Worm (Caenorhabditis elegans) whole organism, midembryonic: Measurements from ENCODE around the gene C05B5.17.

ENCODE experiments used
- cog-1 ChIP-seq: sonication (generic microtip); optimal IDR thresholded peaks from 2 replicates; lab custom pipeline; 2016; ENCODE audit warnings: missing genetic modification characterization, missing compliant biosample characterization
- flt-1 ChIP-seq: fragments of 200-800 bp; sonication (Bioruptor generic); IDR thresholded peaks from 2 replicates; pipeline ENCODE4 v1.3.6; 2022; ENCODE audit warnings: missing genetic modification characterization, missing compliant biosample characterization
- klf-2 ChIP-seq: fragments of 200-800 bp; sonication (Bioruptor generic); conservative IDR thresholded peaks from 2 replicates; pipeline ENCODE4 v1.3.6; 2022; ENCODE audit warnings: missing genetic modification reagents, missing genetic modification characterization, missing compliant biosample characterization
- med-1 ChIP-seq: sonication (generic microtip); optimal IDR thresholded peaks from 2 replicates; lab custom pipeline; 2017; ENCODE audit warnings: missing genetic modification characterization, mild to moderate bottlenecking, missing compliant biosample characterization, antibody characterized with exemption, missing genetic modification reagents; ENCODE audit not compliant: insufficient read depth
- tab-1 ChIP-seq: fragments of 200-800 bp; sonication (Bioruptor generic); IDR thresholded peaks from 2 replicates; pipeline ENCODE4 v1.3.6; 2022; ENCODE audit warnings: missing genetic modification characterization, missing compliant biosample characterization
- ztf-29 ChIP-seq: fragments of 200-800 bp; sonication (Bioruptor generic); IDR thresholded peaks from 2 replicates; pipeline ENCODE4 v1.3.6; 2022; ENCODE audit warnings: missing genetic modification reagents, missing genetic modification characterization, missing compliant biosample characterization

DNA sequence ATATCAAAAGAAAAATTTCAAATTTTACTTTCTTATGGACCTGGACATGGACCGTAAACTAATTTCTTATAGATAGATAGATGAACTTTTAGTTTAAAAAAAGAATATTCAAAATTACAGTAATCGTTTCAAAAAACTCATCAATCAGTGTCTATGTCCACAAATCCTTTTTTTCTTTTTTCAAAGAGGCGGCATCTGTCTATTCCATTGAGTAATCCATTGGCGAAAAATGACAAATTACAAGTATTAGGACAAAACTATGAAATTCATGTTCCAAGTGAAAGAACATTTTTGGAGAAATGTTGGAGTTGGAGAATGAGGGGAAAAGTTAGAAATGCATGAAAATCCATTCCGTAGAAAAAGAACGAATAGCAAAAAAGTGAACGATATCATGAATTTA, 13.6 kb downstream of the C05B5.17 start:
- TF ChIP-seq ztf-29, result no peak
- no peak for TF ChIP-seq flt-1
- TF ChIP-seq med-1 (GFP tag; lab: Kevin White, UChicago), result no peak
- TF ChIP-seq klf-2, result no peak
- TF ChIP-seq tab-1 (GFP tag; lab: Robert Waterston, UW), result no peak
- TF ChIP-seq cog-1 (tag; lab: Kevin White, UChicago), result no peak
